Worm (Caenorhabditis elegans): ENCODE data around the gene snt-2.

The snt-2 gene

DNA sequence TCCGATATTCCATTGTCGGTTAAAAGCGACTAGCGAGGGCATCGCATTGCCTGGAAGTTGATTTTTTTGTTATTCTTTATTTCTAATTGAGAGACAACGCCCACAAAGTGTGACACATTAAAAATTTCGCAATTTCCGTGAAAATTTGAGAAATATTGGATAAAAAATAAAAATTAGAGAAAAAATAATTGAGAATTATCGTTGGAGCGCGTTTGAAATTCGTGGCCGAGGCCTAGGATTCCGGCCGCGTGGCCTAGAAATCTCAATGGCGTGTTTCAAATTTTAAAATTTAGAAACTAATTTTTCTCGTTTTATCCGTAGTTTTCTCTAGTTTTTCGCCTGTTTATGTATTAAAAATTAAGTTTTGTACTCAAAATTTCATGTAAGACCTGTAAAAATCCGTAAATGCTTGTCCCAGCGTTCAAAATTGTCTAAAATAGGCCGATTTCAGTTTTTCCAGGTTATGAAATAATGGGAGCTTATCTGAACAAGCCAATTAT lies 10.2 kb downstream of the snt-2 start, which contains the start of the genes dagl-2 and ppm-1.G (continued):
- TF ChIP-seq C06A6.2 (GFP tag; conservative IDR thresholded peaks at IDR 0.05) (no peak), B0261.1 (tag; optimal IDR thresholded peaks at IDR 0.05) (no peak), ets-4 (GFP tag; optimal IDR thresholded peaks at IDR 0.05) (no peak), T07F8.4 (tag; optimal IDR thresholded peaks at IDR 0.05) (no peak), sdz-38 (tag; optimal IDR thresholded peaks at IDR 0.05) (no peak), sptf-2 (GFP tag; optimal IDR thresholded peaks at IDR 0.05) (no peak), ztf-28 (GFP tag; IDR thresholded peaks at IDR 0.05) (no peak), K12H6.12 (tag; optimal IDR thresholded peaks at IDR 0.05) (peak; percentile 30), Y56A3A.18 (GFP tag; IDR thresholded peaks at IDR 0.05) (no peak), aptf-3 (GFP tag; IDR thresholded peaks at IDR 0.05) (no peak), mes-4 (tag; optimal IDR thresholded peaks at IDR 0.05) (no peak), hsf-1 (GFP tag; IDR thresholded peaks at IDR 0.05) (no peak), T26A5.8 (tag; optimal IDR thresholded peaks at IDR 0.05) (no peak), pbrm-1 (GFP tag; IDR thresholded peaks at IDR 0.05) (no peak), mel-28 (tag; optimal IDR thresholded peaks at IDR 0.05; ENCODE audit: borderline replicate concordance) (peak; percentile 28), let-526 (GFP tag; IDR thresholded peaks at IDR 0.05) (no peak), lag-1 (GFP tag; IDR thresholded peaks at IDR 0.05) (no peak), egrh-3 (GFP tag; IDR thresholded peaks at IDR 0.05) (no peak), F55B11.4 (tag; optimal IDR thresholded peaks at IDR 0.05; ENCODE audit: borderline replicate concordance, insufficient read depth) (no peak), F10E7.11 (tag; optimal IDR thresholded peaks at IDR 0.05) (no peak), ztf-22 (GFP tag; optimal IDR thresholded peaks at IDR 0.05) (no peak), atf-7 (tag; optimal IDR thresholded peaks at IDR 0.05) (no peak), nhr-27 (tag; optimal IDR thresholded peaks at IDR 0.05) (no peak), nhr-120 (GFP tag; IDR thresholded peaks at IDR 0.05) (no peak), sea-2 (GFP tag; IDR thresholded peaks at IDR 0.05) (no peak), C17E4.6 (GFP tag; IDR thresholded peaks at IDR 0.05) (no peak), fkh-3 (tag; optimal IDR thresholded peaks at IDR 0.05) (no peak), F57C9.4 (tag; optimal IDR thresholded peaks at IDR 0.05) (no peak), attf-6 (GFP tag; IDR thresholded peaks at IDR 0.05) (no peak), cebp-1 (GFP tag; IDR thresholded peaks at IDR 0.05) (peak; percentile 97), cebp-1 (tag; optimal IDR thresholded peaks at IDR 0.05) (peak; percentile 99), F39B2.1 (GFP tag; IDR thresholded peaks at IDR 0.05) (no peak), madf-6 (GFP tag; IDR thresholded peaks at IDR 0.05) (peak; percentile 51; the same call in 1 of the 2 replicates), tbx-9 (tag; optimal IDR thresholded peaks at IDR 0.05; ENCODE audit: borderline replicate concordance) (no peak), rcor-1 (GFP tag; IDR thresholded peaks at IDR 0.05) (no peak), F22D6.2 (tag; optimal IDR thresholded peaks at IDR 0.05) (no peak), efl-1 (GFP tag; optimal IDR thresholded peaks at IDR 0.05) (no peak), dox-1 (GFP tag; IDR thresholded peaks at IDR 0.05) (peak; percentile 69), lsy-27 (tag; optimal IDR thresholded peaks at IDR 0.05; ENCODE audit: borderline replicate concordance, insufficient read depth) (no peak), F57A8.1 (GFP tag; optimal IDR thresholded peaks at IDR 0.05) (no peak), unc-130 (GFP tag; optimal IDR thresholded peaks at IDR 0.05) (peak; percentile 42), ceh-91 (GFP tag; IDR thresholded peaks at IDR 0.05) (no peak), F37B4.10 (GFP tag; IDR thresholded peaks at IDR 0.05) (no peak), lir-1 (GFP tag; conservative IDR thresholded peaks at IDR 0.05) (no peak; the same call in 1 of the 2 replicates), mcd-1 (GFP tag; IDR thresholded peaks at IDR 0.05) (peak; percentile 91), zfh-2 (GFP tag; conservative IDR thresholded peaks at IDR 0.05) (0 out of 2 replicates have a peak, but pooled peaks have one; percentile 27), him-1 (tag; optimal IDR thresholded peaks at IDR 0.05) (no peak), ceh-79 (tag; optimal IDR thresholded peaks at IDR 0.05) (no peak), mxl-1 (tag; optimal IDR thresholded peaks at IDR 0.05) (no peak), ceh-27 (GFP tag; optimal IDR thresholded peaks at IDR 0.05) (peak; percentile 68)

All from whole organism, young adult.